Fruit fly (Drosophila melanogaster) whole organism, prepupa: ENCODE results near the gene Agpat3.

ENCODE experiments used
- CG3032 ChIP-seq: fragments of 200-800 bp; optimal IDR thresholded peaks from 2 replicates; lab custom pipeline; 2019; ENCODE audit warnings: missing biosample characterization, mild to moderate bottlenecking, missing genetic modification characterization, moderate library complexity
- CG34406 ChIP-seq: fragments of 200-800 bp; sonication (Bioruptor generic); optimal IDR thresholded peaks from 3 replicates; lab custom pipeline; 2016; ENCODE audit warnings: missing biosample characterization, missing genetic modification characterization
- CG4318 ChIP-seq: fragments of 200-800 bp; sonication (Bioruptor generic); optimal IDR thresholded peaks from 3 replicates; lab custom pipeline; 2017; ENCODE audit warnings: missing biosample characterization, mild to moderate bottlenecking, missing genetic modification characterization
- CG6163 ChIP-seq: fragments of 200-800 bp; sonication (Bioruptor generic); IDR thresholded peaks from 3 replicates; pipeline ENCODE4 v1.3.6; 2022; ENCODE audit warnings: missing biosample characterization, missing genetic modification characterization
- CG6854 ChIP-seq: fragments of 200-800 bp; sonication (Bioruptor generic); optimal IDR thresholded peaks from 2 replicates; lab custom pipeline; 2017; ENCODE audit warnings: missing biosample characterization, mild to moderate bottlenecking, missing genetic modification characterization
- Eip75B ChIP-seq: fragments of 200-800 bp; sonication (Bioruptor generic); optimal IDR thresholded peaks from 3 replicates; lab custom pipeline; 2016; ENCODE audit warnings: missing biosample characterization, missing genetic modification characterization
- Hr4 ChIP-seq: fragments of 200-800 bp; sonication (Bioruptor generic); optimal IDR thresholded peaks from 3 replicates; lab custom pipeline; 2016; ENCODE audit warnings: missing biosample characterization, missing genetic modification characterization
- OdsH ChIP-seq: fragments of 200-800 bp; sonication (Bioruptor generic); optimal IDR thresholded peaks from 3 replicates; lab custom pipeline; 2016; ENCODE audit warnings: missing biosample characterization, missing genetic modification characterization
- Smox ChIP-seq: fragments of 200-800 bp; sonication (Bioruptor generic); optimal IDR thresholded peaks from 3 replicates; lab custom pipeline; 2016; ENCODE audit warnings: missing biosample characterization, missing genetic modification characterization
- cyc ChIP-seq: fragments of 200-800 bp; sonication (Bioruptor generic); optimal IDR thresholded peaks from 3 replicates; lab custom pipeline; 2016; ENCODE audit warnings: missing biosample characterization, missing genetic modification characterization
- dsx ChIP-seq: fragments of 200-800 bp; optimal IDR thresholded peaks from 3 replicates; lab custom pipeline; 2019; ENCODE audit warnings: missing biosample characterization, mild to moderate bottlenecking, missing genetic modification characterization, moderate library complexity; ENCODE audit not compliant: poor library complexity, severe bottlenecking
- eg ChIP-seq: fragments of 200-800 bp; sonication (Bioruptor generic); IDR thresholded peaks from 3 replicates; pipeline ENCODE4 v1.3.6; 2022; ENCODE audit warnings: missing biosample characterization, missing genetic modification characterization

- no peak for TF ChIP-seq CG6854 (GFP tag; lab: Kevin White, UChicago)
- TF ChIP-seq CG6163 (GFP tag; lab: Robert Waterston, UW), result no peak
- no peak for TF ChIP-seq dsx (GFP tag; lab: Kevin White, UChicago)
- no peak for TF ChIP-seq CG3032 (tag; lab: Kevin White, UChicago)
- no peak for TF ChIP-seq CG4318 (GFP tag; lab: Kevin White, UChicago)
- no peak for TF ChIP-seq Eip75B (GFP tag; lab: Kevin White, UChicago)
- TF ChIP-seq OdsH (GFP tag; lab: Kevin White, UChicago), result no peak
- no peak for TF ChIP-seq CG34406 (GFP tag; lab: Kevin White, UChicago)
- TF ChIP-seq Smox, result no peak
- TF ChIP-seq cyc, result no peak
- TF ChIP-seq eg, result no peak
- TF ChIP-seq Hr4, result no peak
Measured at dm6 chr3L:16391257-16391656, 5.5 kb upstream of the Agpat3 start.
